Fruit fly (Drosophila melanogaster): ENCODE results near the gene Dph4.

The Dph4 gene

DNA sequence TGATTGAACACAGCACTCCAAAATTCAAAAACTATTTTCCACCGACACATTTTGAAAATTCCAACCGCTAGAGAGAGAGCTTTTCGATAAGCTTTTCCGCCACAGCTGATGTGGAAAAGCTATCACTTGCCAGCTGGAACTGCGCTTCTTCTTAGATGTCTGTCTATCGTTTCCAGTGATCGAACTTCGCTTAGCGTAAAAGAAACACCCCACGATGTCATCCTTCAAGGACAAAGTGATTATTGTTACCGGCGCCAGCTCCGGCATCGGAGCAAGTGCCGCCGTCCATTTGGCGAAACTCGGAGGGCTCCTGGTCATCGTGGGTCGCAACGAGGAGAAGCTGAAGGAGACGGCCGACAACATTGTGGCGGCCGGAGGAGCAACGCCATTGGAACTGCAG is 8.3 kb upstream of the Dph4 start, which contains the start of gene CG31549:
Gene CG31549, plus strand, starts transcription at position 11 of the 400 bp plus-strand sequence.
- TF ChIP-seq CG7045 (GFP tag; optimal IDR thresholded peaks at IDR 0.05) (no peak), Mnt (GFP tag; optimal IDR thresholded peaks at IDR 0.05) (no peak), CG14711 (tag; optimal IDR thresholded peaks at IDR 0.05) (no peak), cic (GFP tag; optimal IDR thresholded peaks at IDR 0.05) (peak; percentile 43), tj (GFP tag; optimal IDR thresholded peaks at IDR 0.05) (no peak), cnc (optimal IDR thresholded peaks at IDR 0.05) (no peak), pad (GFP tag; optimal IDR thresholded peaks at IDR 0.05) (no peak), bab1 (GFP tag; optimal IDR thresholded peaks at IDR 0.05) (peak; percentile 17), kay (GFP tag; ENCODE audit: borderline replicate concordance) (no peak), Clk (GFP tag; optimal IDR thresholded peaks at IDR 0.05) (no peak), Hr96 (GFP tag; optimal IDR thresholded peaks at IDR 0.05) (no peak), ovo (GFP tag; optimal IDR thresholded peaks at IDR 0.05) (no peak), Crg-1 (GFP tag; optimal IDR thresholded peaks at IDR 0.05) (no peak), CG12768 (GFP tag; optimal IDR thresholded peaks at IDR 0.05) (no peak), CG7101 (tag; optimal IDR thresholded peaks at IDR 0.05) (no peak)

dm6 chr3R:5627552-5627951 is 3.6 kb upstream of the Dph4 start, which contains the start of gene CG31551:
Gene CG31551, plus strand, starts transcription at chr3R:5627852.
- TF ChIP-seq ovo (GFP tag; optimal IDR thresholded peaks at IDR 0.05) (no peak), Mnt (GFP tag; optimal IDR thresholded peaks at IDR 0.05) (no peak), CG7045 (GFP tag; optimal IDR thresholded peaks at IDR 0.05) (no peak), CG14711 (tag; optimal IDR thresholded peaks at IDR 0.05) (no peak)

DNA sequence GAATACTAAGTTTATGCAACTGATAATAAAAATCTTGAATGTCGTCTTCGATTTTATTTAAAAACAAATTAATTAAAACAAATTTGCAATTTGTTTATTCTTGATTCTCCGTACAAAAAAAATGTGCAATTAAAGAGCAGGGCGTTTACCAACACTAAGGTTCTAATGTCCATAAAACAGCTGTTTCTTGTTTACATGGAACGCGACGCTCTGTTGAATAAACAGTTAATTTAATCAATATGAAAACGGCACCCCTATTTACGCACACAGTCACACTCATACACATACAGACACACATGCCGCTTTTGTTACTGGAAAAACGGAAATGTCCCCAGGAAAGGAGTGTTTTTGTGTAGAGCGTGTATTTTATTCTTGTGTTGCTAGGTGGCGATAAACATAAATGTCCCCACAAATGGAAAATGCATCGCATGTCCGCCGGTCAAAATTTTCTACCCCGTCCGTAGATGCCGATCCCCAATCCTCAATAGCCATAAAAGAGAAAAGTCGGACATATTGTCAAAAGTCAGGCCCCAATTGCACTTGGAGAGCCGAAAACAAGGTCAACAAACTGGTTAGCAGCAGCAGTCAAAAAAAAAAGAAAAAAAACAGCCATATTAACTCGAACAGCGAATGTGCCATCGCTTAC is 817 bp downstream of the Dph4 start:
- TF ChIP-seq Mnt (GFP tag; optimal IDR thresholded peaks at IDR 0.05) (peak; percentile 93), tj (GFP tag; optimal IDR thresholded peaks at IDR 0.05) (peak; percentile 41), CG7101 (tag; optimal IDR thresholded peaks at IDR 0.05) (peak; percentile 91), ovo (GFP tag; optimal IDR thresholded peaks at IDR 0.05) (peak; percentile 99), CG1620 (GFP tag; optimal IDR thresholded peaks at IDR 0.05) (peak; percentile 95), cic (GFP tag; optimal IDR thresholded peaks at IDR 0.05) (peak; percentile 96), Hr96 (GFP tag; optimal IDR thresholded peaks at IDR 0.05) (peak; percentile 87), CG14711 (tag; optimal IDR thresholded peaks at IDR 0.05) (peak; percentile 79), cnc (optimal IDR thresholded peaks at IDR 0.05) (no peak), bab1 (GFP tag; optimal IDR thresholded peaks at IDR 0.05) (peak; percentile 68), CG11617 (GFP tag; optimal IDR thresholded peaks at IDR 0.05) (peak; percentile 87), toe (GFP tag; optimal IDR thresholded peaks at IDR 0.05) (peak; percentile 93), pad (GFP tag; optimal IDR thresholded peaks at IDR 0.05) (peak; percentile 96), kay (GFP tag; ENCODE audit: borderline replicate concordance) (no peak), CG5204 (GFP tag; optimal IDR thresholded peaks at IDR 0.05) (peak; percentile 83), Crg-1 (GFP tag; optimal IDR thresholded peaks at IDR 0.05) (peak; percentile 98), CG12768 (GFP tag; optimal IDR thresholded peaks at IDR 0.05) (peak; percentile 96), CG7045 (GFP tag; optimal IDR thresholded peaks at IDR 0.05) (peak; percentile 91), Clk (GFP tag; optimal IDR thresholded peaks at IDR 0.05) (peak; percentile 85), CG33017 (tag; optimal IDR thresholded peaks at IDR 0.05) (peak; percentile 81)

dm6 chr3R:5622406-5622752 is 1.5 kb downstream of the Dph4 start:
- no peak for TF ChIP-seq CG12768 (GFP tag; optimal IDR thresholded peaks at IDR 0.05)
- no peak for TF ChIP-seq CG14711 (tag; optimal IDR thresholded peaks at IDR 0.05)
- no peak for TF ChIP-seq Mnt (GFP tag; optimal IDR thresholded peaks at IDR 0.05)
- TF ChIP-seq CG5204 (GFP tag; optimal IDR thresholded peaks at IDR 0.05), result no peak
- no peak for TF ChIP-seq toe (GFP tag; optimal IDR thresholded peaks at IDR 0.05)
- TF ChIP-seq Crg-1 (GFP tag; optimal IDR thresholded peaks at IDR 0.05), result no peak
- no peak for TF ChIP-seq CG33017 (tag; optimal IDR thresholded peaks at IDR 0.05)
- TF ChIP-seq tj (GFP tag; optimal IDR thresholded peaks at IDR 0.05), result no peak
- TF ChIP-seq CG7101 (tag; optimal IDR thresholded peaks at IDR 0.05), result no peak
- TF ChIP-seq Clk (GFP tag; optimal IDR thresholded peaks at IDR 0.05), result no peak
- no peak for TF ChIP-seq ovo (GFP tag; optimal IDR thresholded peaks at IDR 0.05)
- TF ChIP-seq CG7045 (GFP tag; optimal IDR thresholded peaks at IDR 0.05), result no peak
- no peak for TF ChIP-seq Hr96 (GFP tag; optimal IDR thresholded peaks at IDR 0.05)
- no peak for TF ChIP-seq pad (GFP tag; optimal IDR thresholded peaks at IDR 0.05)
- TF ChIP-seq CG11617 (GFP tag; optimal IDR thresholded peaks at IDR 0.05), result no peak
- TF ChIP-seq cic (GFP tag; optimal IDR thresholded peaks at IDR 0.05), result no peak
- TF ChIP-seq CG1620 (GFP tag; optimal IDR thresholded peaks at IDR 0.05), result no peak
- TF ChIP-seq bab1 (GFP tag; optimal IDR thresholded peaks at IDR 0.05), result no peak

dm6 chr3R:5621714-5622405 is 2.1 kb downstream of the Dph4 start:
- no peak for TF ChIP-seq CG14711 (tag; optimal IDR thresholded peaks at IDR 0.05)
- TF ChIP-seq cnc (optimal IDR thresholded peaks at IDR 0.05), result no peak
- no peak for TF ChIP-seq CG7101 (tag; optimal IDR thresholded peaks at IDR 0.05)
- no peak for TF ChIP-seq CG33017 (tag; optimal IDR thresholded peaks at IDR 0.05)
- TF ChIP-seq Mnt (GFP tag; optimal IDR thresholded peaks at IDR 0.05), result no peak
- no peak for TF ChIP-seq CG5204 (GFP tag; optimal IDR thresholded peaks at IDR 0.05)
- TF ChIP-seq CG11617 (GFP tag; optimal IDR thresholded peaks at IDR 0.05), result no peak
- TF ChIP-seq CG1620 (GFP tag; optimal IDR thresholded peaks at IDR 0.05), result no peak
- no peak for TF ChIP-seq CG12768 (GFP tag; optimal IDR thresholded peaks at IDR 0.05)
- TF ChIP-seq kay (GFP tag; ENCODE audit: borderline replicate concordance), result no peak
- no peak for TF ChIP-seq bab1 (GFP tag; optimal IDR thresholded peaks at IDR 0.05)
- TF ChIP-seq tj (GFP tag; optimal IDR thresholded peaks at IDR 0.05), result no peak
- TF ChIP-seq Clk (GFP tag; optimal IDR thresholded peaks at IDR 0.05), result no peak

Data from whole organism, adult.